Worm (Caenorhabditis elegans): ENCODE measurements around the gene F31F7.1.

F31F7.1 gene

ce11 chrV:6322749-6323367 lies 46.6 kb downstream of the F31F7.1 start:
- no peak for TF ChIP-seq klf-2 (GFP tag; conservative IDR thresholded peaks at IDR 0.05)
- no peak for TF ChIP-seq T22C8.4 (GFP tag; IDR thresholded peaks at IDR 0.05)
- no peak for TF ChIP-seq cog-1 (tag; optimal IDR thresholded peaks at IDR 0.05)
- TF ChIP-seq flt-1 (GFP tag; IDR thresholded peaks at IDR 0.05), result no peak
- TF ChIP-seq ztf-23 (GFP tag; IDR thresholded peaks at IDR 0.05), result no peak
- no peak for TF ChIP-seq med-1 (GFP tag; optimal IDR thresholded peaks at IDR 0.05; ENCODE audit: insufficient read depth)

ce11 chrV:6323602-6324001 lies 47.4 kb downstream of the F31F7.1 start:
- TF ChIP-seq cog-1 (tag; optimal IDR thresholded peaks at IDR 0.05) (no peak), klf-2 (GFP tag; conservative IDR thresholded peaks at IDR 0.05) (no peak), ref-1 (GFP tag; conservative IDR thresholded peaks at IDR 0.05) (no peak), med-1 (GFP tag; optimal IDR thresholded peaks at IDR 0.05; ENCODE audit: insufficient read depth) (no peak), T22C8.4 (GFP tag; IDR thresholded peaks at IDR 0.05) (no peak), tab-1 (GFP tag; IDR thresholded peaks at IDR 0.05) (no peak)

ce11 chrV:6326394-6326793 lies 50.2 kb downstream of the F31F7.1 start:
- TF ChIP-seq flt-1 (GFP tag; IDR thresholded peaks at IDR 0.05) (no peak), med-1 (GFP tag; optimal IDR thresholded peaks at IDR 0.05; ENCODE audit: insufficient read depth) (no peak), tab-1 (GFP tag; IDR thresholded peaks at IDR 0.05) (no peak)

ce11 chrV:6326980-6327379 lies 50.7 kb downstream of the F31F7.1 start, which contains the start of gene fbxa-202:
TSS of gene fbxa-202 (plus strand) at chrV:6327280.
- TF ChIP-seq tab-1 (GFP tag; IDR thresholded peaks at IDR 0.05), result no peak
- no peak for TF ChIP-seq ref-1 (GFP tag; conservative IDR thresholded peaks at IDR 0.05)
- TF ChIP-seq med-1 (GFP tag; optimal IDR thresholded peaks at IDR 0.05; ENCODE audit: insufficient read depth), result no peak
- TF ChIP-seq ztf-29 (GFP tag; IDR thresholded peaks at IDR 0.05), result no peak
- no peak for TF ChIP-seq klf-2 (GFP tag; conservative IDR thresholded peaks at IDR 0.05)
- TF ChIP-seq T22C8.4 (GFP tag; IDR thresholded peaks at IDR 0.05), result no peak
- no peak for TF ChIP-seq cog-1 (tag; optimal IDR thresholded peaks at IDR 0.05)
- no peak for TF ChIP-seq ztf-23 (GFP tag; IDR thresholded peaks at IDR 0.05)
- TF ChIP-seq flt-1 (GFP tag; IDR thresholded peaks at IDR 0.05), result no peak
